Fruit fly (Drosophila melanogaster) whole organism, pupa: ENCODE measurements around the gene Psf2.

Experiments
- CG10348 ChIP-seq: fragments of 200-800 bp; sonication (Bioruptor generic); IDR thresholded peaks from 2 replicates; pipeline ENCODE4 v1.3.6; 2022; ENCODE audit warnings: missing biosample characterization, missing genetic modification characterization
- CG12605 ChIP-seq: fragments of 200-800 bp; sonication (Bioruptor generic); IDR thresholded peaks from 2 replicates; pipeline ENCODE4 v1.3.6; 2022; ENCODE audit warnings: missing biosample characterization, missing genetic modification characterization
- CG13204 ChIP-seq: fragments of 200-800 bp; sonication (Bioruptor generic); optimal IDR thresholded peaks from 2 replicates; lab custom pipeline; 2018; ENCODE audit warnings: missing biosample characterization, mild to moderate bottlenecking, missing genetic modification characterization, moderate library complexity
- CG14655 ChIP-seq: fragments of 200-800 bp; sonication (Bioruptor generic); optimal IDR thresholded peaks from 3 replicates; lab custom pipeline; 2017; ENCODE audit warnings: mild to moderate bottlenecking, missing biosample characterization, missing genetic modification reagents, missing genetic modification characterization
- CG15710 ChIP-seq: fragments of 200-800 bp; sonication (Bioruptor generic); optimal IDR thresholded peaks from 2 replicates; lab custom pipeline; 2018; ENCODE audit warnings: missing biosample characterization, mild to moderate bottlenecking, missing genetic modification characterization, moderate library complexity
- CG17806 ChIP-seq: fragments of 200-800 bp; sonication (Bioruptor generic); optimal IDR thresholded peaks from 2 replicates; lab custom pipeline; 2018; ENCODE audit warnings: missing biosample characterization, mild to moderate bottlenecking, missing genetic modification characterization, moderate library complexity
- CG32121 ChIP-seq: fragments of 200-800 bp; sonication (Bioruptor generic); IDR thresholded peaks from 2 replicates; pipeline ENCODE4 v1.3.6; 2022; ENCODE audit warnings: missing biosample characterization, missing genetic modification characterization
- CG34367 ChIP-seq: fragments of 200-800 bp; sonication (Bioruptor generic); optimal IDR thresholded peaks from 2 replicates; lab custom pipeline; 2018; ENCODE audit warnings: missing biosample characterization, mild to moderate bottlenecking, missing genetic modification characterization
- CG4496 ChIP-seq: fragments of 200-800 bp; sonication (Bioruptor generic); IDR thresholded peaks from 3 replicates; pipeline ENCODE4 v1.3.6; 2022; ENCODE audit warnings: missing biosample characterization, missing genetic modification characterization
- CG8159 ChIP-seq: fragments of 200-800 bp; sonication (Bioruptor generic); optimal IDR thresholded peaks from 3 replicates; lab custom pipeline; 2018; ENCODE audit warnings: missing biosample characterization, mild to moderate bottlenecking, missing genetic modification characterization, moderate library complexity
- CG8301 ChIP-seq: fragments of 200-800 bp; sonication (Bioruptor generic); optimal IDR thresholded peaks from 2 replicates; lab custom pipeline; 2018; ENCODE audit warnings: missing biosample characterization, mild to moderate bottlenecking, missing genetic modification characterization
- CG9948 ChIP-seq: fragments of 200-800 bp; sonication (Bioruptor generic); optimal IDR thresholded peaks from 2 replicates; lab custom pipeline; 2018; ENCODE audit warnings: missing biosample characterization, mild to moderate bottlenecking, missing genetic modification characterization, moderate library complexity
- D1 ChIP-seq: fragments of 200-800 bp; sonication (Bioruptor generic); optimal IDR thresholded peaks from 2 replicates; lab custom pipeline; 2018; ENCODE audit warnings: missing biosample characterization, mild to moderate bottlenecking, missing genetic modification characterization, moderate library complexity
- EcR ChIP-seq: fragments of 200-800 bp; sonication (Bioruptor generic); optimal IDR thresholded peaks from 3 replicates; lab custom pipeline; 2019; ENCODE audit warnings: missing biosample characterization, missing genetic modification characterization, mild to moderate bottlenecking, moderate library complexity, missing genetic modification reagents
- Ets98B ChIP-seq: fragments of 200-800 bp; sonication (Bioruptor generic); IDR thresholded peaks from 2 replicates; pipeline ENCODE4 v1.3.6; 2022; ENCODE audit warnings: missing biosample characterization, missing genetic modification characterization
- Pif1A ChIP-seq: fragments of 200-800 bp; sonication (Bioruptor generic); optimal IDR thresholded peaks from 3 replicates; lab custom pipeline; 2016; ENCODE audit warnings: missing biosample characterization, missing genetic modification characterization
- Pif1B ChIP-seq: fragments of 200-800 bp; sonication (Bioruptor generic); optimal IDR thresholded peaks from 3 replicates; lab custom pipeline; 2016; ENCODE audit warnings: missing biosample characterization, missing genetic modification characterization
- Snoo ChIP-seq: fragments of 200-800 bp; sonication (Bioruptor generic); optimal IDR thresholded peaks from 3 replicates; lab custom pipeline; 2017; ENCODE audit warnings: missing biosample characterization, mild to moderate bottlenecking, missing genetic modification characterization, inconsistent platforms
- fd96Ca ChIP-seq: fragments of 200-800 bp; sonication (Bioruptor generic); IDR thresholded peaks from 3 replicates; pipeline ENCODE4 v1.3.6; 2022; ENCODE audit warnings: missing biosample characterization, missing genetic modification characterization
- gl ChIP-seq: fragments of 200-800 bp; sonication (Bioruptor generic); optimal IDR thresholded peaks from 2 replicates; lab custom pipeline; 2018; ENCODE audit warnings: missing biosample characterization, mild to moderate bottlenecking, missing genetic modification characterization
- rn ChIP-seq: fragments of 200-800 bp; sonication (Bioruptor generic); IDR thresholded peaks from 2 replicates; pipeline ENCODE4 v1.3.6; 2022; ENCODE audit warnings: missing biosample characterization, missing genetic modification characterization

The Psf2 gene

dm6 chr2L:4377747-4378146 lies 9.4 kb downstream of the Psf2 start:
- TF ChIP-seq CG34367 (tag; lab: Kevin White, UChicago) (no peak), EcR (GFP tag; lab: Kevin White, UChicago) (peak; percentile 50)

- TF ChIP-seq CG13204 = peak; percentile 31
- TF ChIP-seq CG14655 (GFP tag; lab: Kevin White, UChicago) = no peak
- TF ChIP-seq D1 (tag; lab: Kevin White, UChicago) = no peak
- TF ChIP-seq CG34367 (tag; lab: Kevin White, UChicago) = no peak
- TF ChIP-seq Pif1A (GFP tag; lab: Kevin White, UChicago) = no peak
- no peak for TF ChIP-seq Pif1B (GFP tag; lab: Kevin White, UChicago)
- peak; percentile 20 for TF ChIP-seq CG8159 (tag; lab: Kevin White, UChicago)
- TF ChIP-seq rn (GFP tag; lab: Robert Waterston, UW) = 0 out of 2 replicates have a peak, but pooled peaks have one; percentile 9
- TF ChIP-seq Ets98B (GFP tag; lab: Robert Waterston, UW) = peak; percentile 57; the same call in 1 of the 2 replicates
- no peak for TF ChIP-seq CG9948 (tag; lab: Kevin White, UChicago)
- no peak for TF ChIP-seq CG17806 (tag; lab: Kevin White, UChicago)
- TF ChIP-seq CG4496 (GFP tag; lab: Robert Waterston, UW) = peak; percentile 48; the same call in 1 of the 3 replicates
- no peak; the same call in 1 of the 2 replicates for TF ChIP-seq CG12605 (GFP tag; lab: Robert Waterston, UW)
- TF ChIP-seq CG8301 (tag; lab: Kevin White, UChicago) = peak; percentile 5
- TF ChIP-seq gl (tag; lab: Kevin White, UChicago) = peak; percentile 65
- no peak for TF ChIP-seq CG32121 (GFP tag; lab: Robert Waterston, UW)
- no peak for TF ChIP-seq CG15710
- TF ChIP-seq Snoo = no peak
- TF ChIP-seq EcR (GFP tag; lab: Kevin White, UChicago) = peak; percentile 80
- TF ChIP-seq CG10348 = no peak
- peak; percentile 58; the same call in 1 of the 3 replicates for TF ChIP-seq fd96Ca (GFP tag; lab: Robert Waterston, UW)
These were observed 11.8 kb downstream of the Psf2 start for dm6 chr2L:4375035-4376009.

- TF ChIP-seq EcR (GFP tag; lab: Kevin White, UChicago) (peak; percentile 33), fd96Ca (GFP tag; lab: Robert Waterston, UW) (no peak)
These were observed 14.2 kb downstream of the Psf2 start for dm6 chr2L:4372802-4373570.

- peak; percentile 67 for TF ChIP-seq Ets98B (GFP tag; lab: Robert Waterston, UW)
- peak; percentile 76 for TF ChIP-seq EcR (GFP tag; lab: Kevin White, UChicago)
- TF ChIP-seq gl (tag; lab: Kevin White, UChicago) = peak; percentile 38
- TF ChIP-seq fd96Ca (GFP tag; lab: Robert Waterston, UW) = peak; percentile 63; the same call in 2 of the 3 replicates
- TF ChIP-seq CG9948 (tag; lab: Kevin White, UChicago) = peak; percentile 47
- no peak for TF ChIP-seq CG10348
- TF ChIP-seq CG17806 (tag; lab: Kevin White, UChicago) = peak; percentile 21
- peak; percentile 41 for TF ChIP-seq CG14655 (GFP tag; lab: Kevin White, UChicago)
- TF ChIP-seq CG4496 (GFP tag; lab: Robert Waterston, UW) = peak; percentile 71; the same call in 2 of the 3 replicates
- TF ChIP-seq Pif1B (GFP tag; lab: Kevin White, UChicago) = peak; percentile 62
- TF ChIP-seq CG34367 (tag; lab: Kevin White, UChicago) = peak; percentile 15
- TF ChIP-seq Pif1A (GFP tag; lab: Kevin White, UChicago) = peak; percentile 55
- TF ChIP-seq CG13204 = peak; percentile 89
- peak; percentile 59 for TF ChIP-seq Snoo
- TF ChIP-seq CG8301 (tag; lab: Kevin White, UChicago) = peak; percentile 14
- peak; percentile 60 for TF ChIP-seq CG15710
- TF ChIP-seq CG8159 (tag; lab: Kevin White, UChicago) = peak; percentile 66
- TF ChIP-seq rn (GFP tag; lab: Robert Waterston, UW) = no peak
- TF ChIP-seq CG12605 (GFP tag; lab: Robert Waterston, UW) = 0 out of 2 replicates have a peak, but pooled peaks have one; percentile 29
- TF ChIP-seq D1 (tag; lab: Kevin White, UChicago) = peak; percentile 26
- peak; percentile 32; the same call in 1 of the 2 replicates for TF ChIP-seq CG32121 (GFP tag; lab: Robert Waterston, UW)
- TF ChIP-seq, all 21 proteins: peak for 19
These were observed 15.5 kb downstream of the Psf2 start for dm6 chr2L:4371516-4372136.

dm6 chr2L:4370592-4370991 lies 16.6 kb downstream of the Psf2 start:
- no peak for TF ChIP-seq CG13204
- no peak for TF ChIP-seq fd96Ca (GFP tag; lab: Robert Waterston, UW)
- TF ChIP-seq CG8301 (tag; lab: Kevin White, UChicago) = no peak
- peak; percentile 76 for TF ChIP-seq EcR (GFP tag; lab: Kevin White, UChicago)
